Fruit fly (Drosophila melanogaster): ENCODE results near the gene CG1792.

Gene CG1792

DNA sequence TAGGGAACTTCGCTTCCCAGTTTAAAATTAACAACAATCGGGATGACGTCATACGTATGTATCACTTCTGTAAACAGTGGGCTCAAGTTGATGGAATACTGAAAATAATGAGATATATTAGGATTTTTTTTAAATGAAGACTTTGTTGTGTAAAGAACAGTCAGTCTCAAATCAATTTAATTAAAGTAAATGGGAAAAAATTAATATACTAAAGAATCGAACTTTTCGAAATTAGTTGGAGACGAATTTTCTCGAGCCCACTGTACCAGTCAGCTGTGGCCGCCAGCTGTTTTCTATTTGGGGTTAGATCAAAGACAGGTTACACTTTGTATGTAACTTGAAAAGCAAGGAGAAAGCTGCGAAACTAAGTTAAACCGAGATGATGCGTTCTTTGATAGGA lies 27.7 kb upstream of the CG1792 start, which contains the start of gene CG1635 (continued):
- peak; percentile 99 for TF ChIP-seq zfh1 (GFP tag; IDR thresholded peaks at IDR 0.05)
- peak; percentile 85 for TF ChIP-seq crol (GFP tag; IDR thresholded peaks at IDR 0.05)
- peak; percentile 95 for TF ChIP-seq Hey (tag; optimal IDR thresholded peaks at IDR 0.05)
- peak; percentile 97 for TF ChIP-seq CG18764 (GFP tag; optimal IDR thresholded peaks at IDR 0.05)
- TF ChIP-seq E2f1 (GFP tag; IDR thresholded peaks at IDR 0.05), result peak; percentile 99
- peak; percentile 32; the same call in 2 of the 3 replicates for TF ChIP-seq HLH4C (GFP tag; IDR thresholded peaks at IDR 0.05; ENCODE audit: partially characterized antibody)
- TF ChIP-seq z (GFP tag; IDR thresholded peaks at IDR 0.05), result peak; percentile 82
- peak; percentile 99 for TF ChIP-seq sug (tag; optimal IDR thresholded peaks at IDR 0.05)
- TF ChIP-seq CG4707 (GFP tag; optimal IDR thresholded peaks at IDR 0.05), result peak; percentile 99
- peak; percentile 98 for TF ChIP-seq klu (GFP tag; IDR thresholded peaks at IDR 0.05)
- TF ChIP-seq CG7745 (tag; optimal IDR thresholded peaks at IDR 0.05), result peak; percentile 96
- peak; percentile 91 for TF ChIP-seq pros (GFP tag; optimal IDR thresholded peaks at IDR 0.05)
- peak; percentile 98 for TF ChIP-seq CG32772 (GFP tag; IDR thresholded peaks at IDR 0.05)
- peak; percentile 100 for TF ChIP-seq CG12659 (GFP tag; optimal IDR thresholded peaks at IDR 0.05)
- peak; percentile 99 for TF ChIP-seq dimm (GFP tag; IDR thresholded peaks at IDR 0.05)
- TF ChIP-seq org-1 (GFP tag; optimal IDR thresholded peaks at IDR 0.05), result peak; percentile 99
- peak; percentile 94 for TF ChIP-seq Gsc (GFP tag; IDR thresholded peaks at IDR 0.05)
- TF ChIP-seq maf-S (GFP tag; optimal IDR thresholded peaks at IDR 0.05), result peak; percentile 96
- TF ChIP-seq CG10959 (GFP tag; IDR thresholded peaks at IDR 0.05), result peak; percentile 96
- TF ChIP-seq CG8359 (GFP tag; optimal IDR thresholded peaks at IDR 0.05; ENCODE audit: borderline replicate concordance), result peak; percentile 95
- TF ChIP-seq Lhr (GFP tag; optimal IDR thresholded peaks at IDR 0.05), result peak; percentile 97
- peak; percentile 92 for TF ChIP-seq HmgD (GFP tag; optimal IDR thresholded peaks at IDR 0.05)
- peak; percentile 93 for TF ChIP-seq ssp (GFP tag; IDR thresholded peaks at IDR 0.05)
- TF ChIP-seq TFAM (GFP tag; optimal IDR thresholded peaks at IDR 0.05), result peak; percentile 94
- TF ChIP-seq CG2199 (GFP tag; IDR thresholded peaks at IDR 0.05), result peak; percentile 99
- TF ChIP-seq E2f2 (GFP tag; IDR thresholded peaks at IDR 0.05), result peak; percentile 92
- TF ChIP-seq ci (GFP tag; IDR thresholded peaks at IDR 0.05), result peak; percentile 100
- TF ChIP-seq CG9876 (GFP tag; optimal IDR thresholded peaks at IDR 0.05), result peak; percentile 88
- no peak for TF ChIP-seq CG8478 (optimal IDR thresholded peaks at IDR 0.05)
- peak; percentile 91 for TF ChIP-seq Antp (GFP tag; optimal IDR thresholded peaks at IDR 0.05)
- TF ChIP-seq Nf-YC (tag; optimal IDR thresholded peaks at IDR 0.05), result peak; percentile 94
- TF ChIP-seq jigr1 (GFP tag; IDR thresholded peaks at IDR 0.05), result peak; percentile 97
- TF ChIP-seq CG9727 (GFP tag; optimal IDR thresholded peaks at IDR 0.05), result peak; percentile 98
- peak; percentile 97 for TF ChIP-seq CG13123 (GFP tag; optimal IDR thresholded peaks at IDR 0.05)
- peak; percentile 93 for TF ChIP-seq CG12104 (GFP tag; optimal IDR thresholded peaks at IDR 0.05)
- peak; percentile 92 for TF ChIP-seq MESR4 (GFP tag; optimal IDR thresholded peaks at IDR 0.05)
- TF ChIP-seq Bdp1 (GFP tag; optimal IDR thresholded peaks at IDR 0.05), result peak; percentile 94
- peak; percentile 99 for TF ChIP-seq grau (tag; optimal IDR thresholded peaks at IDR 0.05)
- peak; percentile 100 for TF ChIP-seq unpg (GFP tag; optimal IDR thresholded peaks at IDR 0.05)
- TF ChIP-seq Dref (GFP tag; IDR thresholded peaks at IDR 0.05), result peak; percentile 50
- peak; percentile 91 to 95 for TF ChIP-seq Pdp1 (GFP tag; optimal IDR thresholded peaks at IDR 0.05)
- TF ChIP-seq Mad (GFP tag; optimal IDR thresholded peaks at IDR 0.05), result peak; percentile 99
- peak; percentile 92 for TF ChIP-seq Jarid2 (GFP tag; optimal IDR thresholded peaks at IDR 0.05)
- peak; percentile 88 for TF ChIP-seq Hmx (GFP tag; optimal IDR thresholded peaks at IDR 0.05)
- TF ChIP-seq Deaf1 (tag; optimal IDR thresholded peaks at IDR 0.05), result peak; percentile 93
- TF ChIP-seq insv (GFP tag; optimal IDR thresholded peaks at IDR 0.05), result peak; percentile 74 to 87
- peak; percentile 98 for TF ChIP-seq CG8765 (GFP tag; IDR thresholded peaks at IDR 0.05)
- TF ChIP-seq CG9609 (GFP tag; optimal IDR thresholded peaks at IDR 0.05), result peak; percentile 97
- peak; percentile 99 for TF ChIP-seq CG6854 (GFP tag; optimal IDR thresholded peaks at IDR 0.05)
- peak; percentile 94 for TF ChIP-seq CG31365 (tag; optimal IDR thresholded peaks at IDR 0.05)
- TF ChIP-seq CG12219 (GFP tag; optimal IDR thresholded peaks at IDR 0.05), result peak; percentile 99
- peak; percentile 90 for TF ChIP-seq dan (GFP tag; IDR thresholded peaks at IDR 0.05)

Measured in whole organism, embryonic.